Fruit fly (Drosophila melanogaster): ENCODE measurements around the gene eIF4G2.

eIF4G2 gene

dm6 chr3R:23831696-23832095, 12.7 kb upstream of the eIF4G2 start:
- TF ChIP-seq svp (GFP tag) (peak; percentile 17), CG10631 (GFP tag; optimal IDR thresholded peaks at IDR 0.05) (no peak)

DNA sequence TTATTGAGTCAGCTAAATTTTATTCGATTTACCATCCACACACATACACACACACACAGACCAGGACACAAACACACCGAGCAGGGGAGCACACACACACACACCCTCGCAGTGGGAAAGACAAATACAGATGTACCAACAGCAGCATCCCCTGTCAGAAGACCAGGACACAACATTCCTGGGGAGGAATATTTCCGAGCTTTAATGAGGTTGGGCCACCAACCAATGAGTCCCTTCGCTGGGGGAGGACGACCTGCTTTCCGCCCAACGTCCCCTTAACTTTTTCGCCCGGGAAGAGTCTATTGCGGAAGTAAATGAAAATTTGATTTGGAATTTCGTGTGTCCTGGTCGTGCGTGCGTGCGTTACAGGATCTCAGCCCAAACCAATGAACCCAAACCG, 8.1 kb upstream of the eIF4G2 start:
- TF ChIP-seq CG11294 (GFP tag; IDR thresholded peaks at IDR 0.05), result no peak

DNA sequence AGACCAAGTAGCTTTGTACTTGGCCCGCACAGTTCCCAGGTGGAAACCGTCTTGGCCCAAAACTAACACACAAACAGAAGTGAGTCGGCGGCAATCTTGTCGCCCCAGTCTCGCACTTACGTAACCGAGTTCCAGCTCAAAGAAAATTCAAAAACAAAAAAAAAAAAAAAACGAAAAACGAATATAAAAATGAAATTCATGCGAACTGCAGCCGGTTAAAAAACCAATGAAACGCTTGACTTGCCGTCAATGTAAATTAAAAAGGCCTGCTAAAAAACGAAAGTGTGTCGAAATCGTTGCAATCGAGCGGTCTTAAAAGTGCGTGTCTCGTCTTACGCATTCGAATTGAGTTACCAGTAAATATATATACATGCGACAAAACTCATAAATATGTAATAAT, 4.6 kb upstream of the eIF4G2 start:
- TF ChIP-seq CG6163 (GFP tag; IDR thresholded peaks at IDR 0.05), result peak; percentile 43; the same call in 2 of the 3 replicates
- peak; percentile 62 for TF ChIP-seq vri (GFP tag; optimal IDR thresholded peaks at IDR 0.05)
- no peak for TF ChIP-seq CG4318 (GFP tag; optimal IDR thresholded peaks at IDR 0.05)
- peak; percentile 0 to 77 for TF ChIP-seq ss (GFP tag; optimal IDR thresholded peaks at IDR 0.05)
- peak; percentile 63; the same call in 2 of the 3 replicates for TF ChIP-seq CG8119 (GFP tag; IDR thresholded peaks at IDR 0.05)
- peak; percentile 2 for TF ChIP-seq net (GFP tag; optimal IDR thresholded peaks at IDR 0.05)
- peak; percentile 51; the same call in 2 of the 3 replicates for TF ChIP-seq eg (GFP tag; IDR thresholded peaks at IDR 0.05)
- peak; percentile 22 for TF ChIP-seq Sox102F (GFP tag; optimal IDR thresholded peaks at IDR 0.05)
- no peak for TF ChIP-seq CG1621 (tag; optimal IDR thresholded peaks at IDR 0.05)
- peak; percentile 64 for TF ChIP-seq Eip78C (GFP tag)
- peak; percentile 40 for TF ChIP-seq CG6276 (GFP tag; optimal IDR thresholded peaks at IDR 0.05)
- no peak for TF ChIP-seq pdm3 (GFP tag; optimal IDR thresholded peaks at IDR 0.05)
- no peak for TF ChIP-seq Met (GFP tag; optimal IDR thresholded peaks at IDR 0.05)
- TF ChIP-seq Blimp-1 (GFP tag; optimal IDR thresholded peaks at IDR 0.05), result peak; percentile 84

DNA sequence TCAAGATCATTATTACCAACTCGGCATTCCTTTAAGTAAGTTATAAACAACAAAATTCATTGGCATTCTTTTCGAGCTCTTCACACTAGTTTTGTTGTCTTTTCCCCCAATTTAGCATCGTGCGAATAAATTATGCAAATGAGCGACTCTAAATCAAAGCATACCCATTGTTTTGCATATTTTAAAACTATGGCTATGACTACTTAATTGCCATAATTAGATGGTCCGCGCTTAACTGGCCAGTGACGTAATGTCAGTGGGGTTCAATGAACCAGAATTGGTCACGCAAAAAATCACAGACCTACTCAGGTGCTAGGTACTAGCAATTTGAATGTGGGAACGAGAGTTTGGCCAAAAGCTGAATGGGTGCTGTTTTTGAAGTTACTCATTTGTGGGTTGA, 3.9 kb upstream of the eIF4G2 start:
- TF ChIP-seq CG3032 (tag; optimal IDR thresholded peaks at IDR 0.05) (no peak), CG7368 (GFP tag; optimal IDR thresholded peaks at IDR 0.05) (no peak)

dm6 chr3R:23820290-23820689, 1.3 kb upstream of the eIF4G2 start:
- TF ChIP-seq CG6163 (GFP tag; IDR thresholded peaks at IDR 0.05) (0 out of 3 replicates have a peak, but pooled peaks have one; percentile 13), cyc (GFP tag; optimal IDR thresholded peaks at IDR 0.05) (peak; percentile 6), Eip78C (GFP tag) (peak; percentile 65), CG15336 (GFP tag; IDR thresholded peaks at IDR 0.05) (peak; percentile 33; the same call in 1 of the 2 replicates), eg (GFP tag; IDR thresholded peaks at IDR 0.05) (no peak), CG4318 (GFP tag; optimal IDR thresholded peaks at IDR 0.05) (no peak), CG8119 (GFP tag; IDR thresholded peaks at IDR 0.05) (peak; percentile 47; the same call in 2 of the 3 replicates), CG32006 (GFP tag; optimal IDR thresholded peaks at IDR 0.05) (peak; percentile 20), achi (GFP tag; optimal IDR thresholded peaks at IDR 0.05) (peak; percentile 11), Hr4 (GFP tag; optimal IDR thresholded peaks at IDR 0.05) (peak; percentile 10), fd85E (GFP tag; optimal IDR thresholded peaks at IDR 0.05) (no peak), acj6 (GFP tag; optimal IDR thresholded peaks at IDR 0.05) (peak; percentile 14), esn (GFP tag; optimal IDR thresholded peaks at IDR 0.05) (peak; percentile 11), CG3032 (tag; optimal IDR thresholded peaks at IDR 0.05) (peak; percentile 0), CG6276 (GFP tag; optimal IDR thresholded peaks at IDR 0.05) (no peak), OdsH (GFP tag; optimal IDR thresholded peaks at IDR 0.05) (peak; percentile 45), pdm3 (GFP tag; optimal IDR thresholded peaks at IDR 0.05) (no peak)

DNA sequence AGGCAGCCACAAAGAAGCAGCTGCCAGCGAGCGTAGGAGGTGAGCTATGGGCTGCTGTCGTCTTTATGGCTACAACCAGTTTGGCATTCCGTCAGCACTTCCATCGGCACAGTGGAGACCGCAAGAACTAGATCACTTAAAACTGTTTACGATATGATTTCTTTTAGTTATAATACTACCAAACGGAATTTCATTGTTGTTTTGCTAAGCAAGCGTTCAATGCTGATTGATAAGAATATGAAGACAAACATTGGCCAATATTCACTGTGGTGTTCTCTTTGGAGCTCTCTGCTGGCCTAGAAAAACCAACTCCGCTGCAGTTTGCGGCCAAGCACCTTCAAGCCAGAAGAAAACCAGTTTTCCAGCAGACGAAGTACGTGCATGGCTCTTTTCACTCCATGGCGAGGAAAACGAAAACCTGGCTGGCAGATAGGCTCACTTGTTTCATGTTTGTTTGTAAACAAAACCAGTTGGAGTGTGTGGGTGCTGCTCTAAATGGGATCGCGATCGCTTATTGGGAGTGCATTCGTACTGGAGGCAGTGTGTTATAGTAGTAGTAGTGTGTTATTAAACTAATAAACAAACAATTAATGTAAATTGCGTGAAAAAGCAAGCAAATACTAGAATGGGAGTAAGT, 1.4 kb downstream of the eIF4G2 start:
- TF ChIP-seq CG3032 (tag; optimal IDR thresholded peaks at IDR 0.05) (no peak), CG6163 (GFP tag; IDR thresholded peaks at IDR 0.05) (peak; percentile 83), vri (GFP tag; optimal IDR thresholded peaks at IDR 0.05) (no peak), CG8119 (GFP tag; IDR thresholded peaks at IDR 0.05) (peak; percentile 77), Met (GFP tag; optimal IDR thresholded peaks at IDR 0.05) (no peak), dsx (GFP tag; optimal IDR thresholded peaks at IDR 0.05; ENCODE audit: poor library complexity, severe bottlenecking) (peak; percentile 49), Lpt (GFP tag; optimal IDR thresholded peaks at IDR 0.05) (peak; percentile 73), salr (GFP tag; optimal IDR thresholded peaks at IDR 0.05) (peak in 1 of 2 experiments; percentile 54), CG1621 (tag; optimal IDR thresholded peaks at IDR 0.05) (no peak), lz (GFP tag; optimal IDR thresholded peaks at IDR 0.05) (no peak), eg (GFP tag; IDR thresholded peaks at IDR 0.05) (peak; percentile 85), fd85E (GFP tag; optimal IDR thresholded peaks at IDR 0.05) (no peak), CG11294 (GFP tag; IDR thresholded peaks at IDR 0.05) (peak; percentile 60), esn (GFP tag; optimal IDR thresholded peaks at IDR 0.05) (no peak), CG10631 (GFP tag; optimal IDR thresholded peaks at IDR 0.05) (peak; percentile 63), Eip93F (GFP tag; optimal IDR thresholded peaks at IDR 0.05) (no peak), Ets96B (tag; optimal IDR thresholded peaks at IDR 0.05) (no peak), CG4318 (GFP tag; optimal IDR thresholded peaks at IDR 0.05) (no peak), net (GFP tag; optimal IDR thresholded peaks at IDR 0.05) (no peak), CG6808 (GFP tag; optimal IDR thresholded peaks at IDR 0.05) (no peak), Eip78C (GFP tag) (no peak), topi (GFP tag; optimal IDR thresholded peaks at IDR 0.05) (no peak), Hr39 (GFP tag; optimal IDR thresholded peaks at IDR 0.05) (no peak), Eip75B (GFP tag; optimal IDR thresholded peaks at IDR 0.05) (no peak), CG11902 (GFP tag; optimal IDR thresholded peaks at IDR 0.05) (no peak)

Measured in whole organism, prepupa.